Worm (Caenorhabditis elegans): ENCODE data around the gene lgc-5.

DNA sequence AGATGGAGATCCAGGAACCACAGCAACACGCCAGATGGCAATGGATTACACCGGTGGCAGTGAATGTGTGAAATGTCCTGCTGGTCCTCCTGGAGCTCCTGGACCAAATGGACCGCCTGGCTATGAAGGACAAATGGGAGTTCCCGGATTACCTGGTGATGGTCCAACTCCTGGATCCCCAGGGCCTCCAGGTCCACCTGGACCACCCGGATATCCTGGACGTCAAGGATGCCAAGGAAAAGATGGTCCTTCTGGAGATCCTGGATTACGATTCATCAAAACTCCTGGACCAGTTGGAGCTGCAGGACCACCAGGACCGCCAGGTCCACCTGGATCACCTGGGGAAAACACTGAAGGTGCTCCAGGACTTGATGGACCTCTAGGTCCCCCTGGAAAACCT is 14.8 kb downstream of the lgc-5 start:
- TF ChIP-seq unc-39 (tag; optimal IDR thresholded peaks at IDR 0.05) (no peak), nhr-237 (tag; optimal IDR thresholded peaks at IDR 0.05) (no peak), nhr-23 (tag; optimal IDR thresholded peaks at IDR 0.05) (no peak), nhr-77 (tag; optimal IDR thresholded peaks at IDR 0.05) (no peak), nhr-11 (tag; optimal IDR thresholded peaks at IDR 0.05) (no peak), elt-1 (tag; optimal IDR thresholded peaks at IDR 0.05) (no peak)

Measured in whole organism, L2 larva.